Worm (Caenorhabditis elegans): ENCODE data around the gene egl-15.
A peak's percentile ranks its signal among the peaks of the same experiment; 100 is the strongest.

Gene egl-15

DNA sequence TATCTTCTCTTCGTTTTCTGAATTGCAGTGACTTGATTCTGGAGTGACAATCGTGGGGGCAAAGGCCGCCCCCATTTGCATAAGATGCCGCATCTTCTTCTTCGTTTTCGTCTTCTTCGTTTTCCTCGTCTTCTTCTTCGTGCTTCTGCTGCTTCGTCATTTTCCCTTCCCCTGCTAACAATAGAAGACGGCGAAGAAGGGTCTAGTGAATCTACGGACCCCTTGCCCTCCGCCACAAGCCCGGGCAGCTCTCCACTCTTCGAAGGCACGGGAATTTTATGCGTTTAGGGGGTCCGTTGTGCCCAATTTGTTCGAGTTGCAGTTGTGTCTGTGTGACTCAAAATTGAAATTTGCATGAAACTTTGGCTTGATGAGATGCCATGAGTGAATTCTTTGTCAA lies 15.7 kb downstream of the egl-15 start:
- no peak for TF ChIP-seq nhr-28 (tag; optimal IDR thresholded peaks at IDR 0.05)
- no peak for TF ChIP-seq ceh-82 (tag; optimal IDR thresholded peaks at IDR 0.05)
- no peak for TF ChIP-seq daf-12 (tag; optimal IDR thresholded peaks at IDR 0.05)
- TF ChIP-seq ZK546.5 (tag; optimal IDR thresholded peaks at IDR 0.05), result no peak
- no peak for TF ChIP-seq zag-1 (tag; optimal IDR thresholded peaks at IDR 0.05)
- no peak for TF ChIP-seq lin-39 (tag; optimal IDR thresholded peaks at IDR 0.05)
- TF ChIP-seq tbx-2 (tag; optimal IDR thresholded peaks at IDR 0.05), result no peak
- TF ChIP-seq elt-3 (tag; optimal IDR thresholded peaks at IDR 0.05), result no peak
- TF ChIP-seq ama-1 (optimal IDR thresholded peaks at IDR 0.05), result no peak
- no peak for TF ChIP-seq nfya-1 (tag; optimal IDR thresholded peaks at IDR 0.05; ENCODE audit: insufficient read depth)
- TF ChIP-seq elt-1 (tag; optimal IDR thresholded peaks at IDR 0.05), result no peak
- no peak for TF ChIP-seq nhr-12 (tag; optimal IDR thresholded peaks at IDR 0.05)
- TF ChIP-seq ztf-4 (tag; optimal IDR thresholded peaks at IDR 0.05), result no peak
- TF ChIP-seq egl-27 (tag; optimal IDR thresholded peaks at IDR 0.05), result no peak

- TF ChIP-seq zag-1 (tag; optimal IDR thresholded peaks at IDR 0.05) (no peak), egl-5 (tag; optimal IDR thresholded peaks at IDR 0.05) (peak; percentile 96), nhr-76 (tag; optimal IDR thresholded peaks at IDR 0.05) (no peak), pha-4 (tag; optimal IDR thresholded peaks at IDR 0.05) (no peak), nhr-23 (tag; optimal IDR thresholded peaks at IDR 0.05) (no peak)
Measured at ce11 chrX:11032412-11032811, 16.2 kb downstream of the egl-15 start.

ce11 chrX:11033128-11033951 lies 17.1 kb downstream of the egl-15 start:
- TF ChIP-seq elt-1 (tag; optimal IDR thresholded peaks at IDR 0.05), result peak; percentile 30
- no peak for TF ChIP-seq R02D3.7 (tag; optimal IDR thresholded peaks at IDR 0.05)
- no peak for TF ChIP-seq unc-39 (tag; optimal IDR thresholded peaks at IDR 0.05)
- TF ChIP-seq nhr-23 (tag; optimal IDR thresholded peaks at IDR 0.05), result peak; percentile 38
- TF ChIP-seq fkh-2 (tag; optimal IDR thresholded peaks at IDR 0.05), result no peak
- TF ChIP-seq ceh-28 (tag; optimal IDR thresholded peaks at IDR 0.05), result no peak
- peak; percentile 69 for TF ChIP-seq nhr-25 (tag; optimal IDR thresholded peaks at IDR 0.05)
- TF ChIP-seq mml-1 (tag; optimal IDR thresholded peaks at IDR 0.05), result no peak
- TF ChIP-seq sea-2 (GFP tag; optimal IDR thresholded peaks at IDR 0.05), result no peak
- no peak for TF ChIP-seq lsy-12 (tag; optimal IDR thresholded peaks at IDR 0.05)
- TF ChIP-seq nfya-1 (tag; optimal IDR thresholded peaks at IDR 0.05; ENCODE audit: insufficient read depth), result no peak
- no peak for TF ChIP-seq jun-1 (tag; optimal IDR thresholded peaks at IDR 0.05)
- TF ChIP-seq pha-4 (tag; optimal IDR thresholded peaks at IDR 0.05), result no peak
- no peak for TF ChIP-seq ztf-11 (tag; optimal IDR thresholded peaks at IDR 0.05)
- TF ChIP-seq nhr-12 (tag; optimal IDR thresholded peaks at IDR 0.05), result no peak
- no peak for TF ChIP-seq daf-12 (tag; optimal IDR thresholded peaks at IDR 0.05)
- no peak for TF ChIP-seq skn-1 (tag; optimal IDR thresholded peaks at IDR 0.05)
- no peak for TF ChIP-seq nhr-67 (tag; optimal IDR thresholded peaks at IDR 0.05)
- TF ChIP-seq ceh-16 (tag; optimal IDR thresholded peaks at IDR 0.05), result no peak

DNA sequence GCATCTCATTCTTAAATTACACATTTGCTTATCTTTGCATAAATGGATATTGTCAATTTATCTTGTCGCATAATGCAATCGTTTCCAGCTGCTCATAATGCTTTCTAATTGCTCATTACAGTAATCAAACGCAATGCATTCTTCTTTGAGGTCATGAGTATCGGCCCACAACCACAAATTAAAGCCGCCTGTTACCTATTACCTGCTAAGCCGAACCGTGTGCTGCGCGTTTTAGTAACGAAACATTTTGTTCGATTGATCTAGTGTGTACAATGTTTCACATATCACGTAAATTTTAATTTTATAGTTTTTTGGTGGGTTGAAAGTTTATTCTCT lies 17.7 kb downstream of the egl-15 start:
- TF ChIP-seq egl-27 (tag; optimal IDR thresholded peaks at IDR 0.05) (no peak), nhr-67 (tag; optimal IDR thresholded peaks at IDR 0.05) (no peak), mdl-1 (tag; optimal IDR thresholded peaks at IDR 0.05) (no peak), eor-1 (tag; optimal IDR thresholded peaks at IDR 0.05) (no peak), nhr-77 (tag; optimal IDR thresholded peaks at IDR 0.05) (no peak), hmg-11 (tag; optimal IDR thresholded peaks at IDR 0.05) (no peak), daf-12 (tag; optimal IDR thresholded peaks at IDR 0.05) (no peak), nhr-76 (tag; optimal IDR thresholded peaks at IDR 0.05) (no peak), fos-1 (tag; optimal IDR thresholded peaks at IDR 0.05) (no peak), nfya-1 (tag; optimal IDR thresholded peaks at IDR 0.05; ENCODE audit: insufficient read depth) (no peak), zag-1 (tag; optimal IDR thresholded peaks at IDR 0.05) (no peak), lsy-12 (tag; optimal IDR thresholded peaks at IDR 0.05) (no peak), mml-1 (tag; optimal IDR thresholded peaks at IDR 0.05) (no peak), nhr-11 (tag; optimal IDR thresholded peaks at IDR 0.05) (no peak)

Measured in whole organism, L3 larva.